Worm (Caenorhabditis elegans) whole organism, young adult: ENCODE results near the gene Y116A8C.470.
A peak's percentile ranks its signal among the peaks of the same experiment; 100 is the strongest.

Experiments used
- D2030.7 ChIP-seq: fragments of 200-800 bp; sonication (Bioruptor generic); IDR thresholded peaks from 2 replicates; pipeline ENCODE4 v1.3.6; 2022; ENCODE audit warnings: missing genetic modification reagents, missing genetic modification characterization, missing compliant biosample characterization
- F23B12.7 ChIP-seq: sonication (generic microtip); optimal IDR thresholded peaks from 2 replicates; lab custom pipeline; 2017; ENCODE audit warnings: missing genetic modification characterization, mild to moderate bottlenecking, missing compliant biosample characterization, antibody characterized with exemption, moderate library complexity; ENCODE audit not compliant: insufficient read depth
- F33H1.4 ChIP-seq: fragments of 200-800 bp; sonication (Bioruptor generic); IDR thresholded peaks from 2 replicates; pipeline ENCODE4 v1.3.6; 2022; ENCODE audit warnings: missing genetic modification reagents, missing genetic modification characterization, missing compliant biosample characterization
- F49E8.2 ChIP-seq: sonication (generic microtip); optimal IDR thresholded peaks from 3 replicates; lab custom pipeline; 2017; ENCODE audit warnings: missing genetic modification characterization, mild to moderate bottlenecking, missing compliant biosample characterization, antibody characterized with exemption, moderate library complexity; ENCODE audit not compliant: insufficient read depth
- K11D2.4 ChIP-seq: fragments of 200-800 bp; sonication (Bioruptor generic); IDR thresholded peaks from 2 replicates; pipeline ENCODE4 v1.3.6; 2022; ENCODE audit warnings: missing genetic modification reagents, missing genetic modification characterization, missing compliant biosample characterization
- K12H6.12 ChIP-seq: fragments of 200-800 bp; sonication (Bioruptor generic); optimal IDR thresholded peaks from 2 replicates; lab custom pipeline; 2018; ENCODE audit warnings: mild to moderate bottlenecking, missing genetic modification characterization, missing compliant biosample characterization
- Y53F4B.3 ChIP-seq: fragments of 200-800 bp; sonication (Bioruptor generic); IDR thresholded peaks from 2 replicates; pipeline ENCODE4 v1.3.6; 2022; ENCODE audit warnings: missing genetic modification reagents, missing genetic modification characterization, missing compliant biosample characterization
- ama-1 ChIP-seq, 3 experiments: fragments of 150-350 bp in 1 of 3; sonication (generic microtip) in 2 of 3; optimal IDR thresholded peaks; 2 replicates each; lab custom pipeline; 2014 to 2018; ENCODE audit warnings: missing biosample characterization in 2 of 3, missing genetic modification characterization in 2 of 3, missing genetic modification reagents in 2 of 3
- athp-1 ChIP-seq: sonication (generic microtip); optimal IDR thresholded peaks from 2 replicates; lab custom pipeline; 2017; ENCODE audit warnings: mild to moderate bottlenecking, missing genetic modification characterization, missing compliant biosample characterization
- attf-3 ChIP-seq: fragments of 200-800 bp; sonication (Bioruptor generic); conservative IDR thresholded peaks from 2 replicates; pipeline ENCODE4 v1.3.6; 2022; ENCODE audit warnings: missing genetic modification reagents, missing genetic modification characterization, missing compliant biosample characterization
- attf-5 ChIP-seq: fragments of 200-800 bp; sonication (Bioruptor generic); optimal IDR thresholded peaks from 2 replicates; lab custom pipeline; 2018; ENCODE audit warnings: mild to moderate bottlenecking, missing genetic modification characterization, missing compliant biosample characterization
- attf-6 ChIP-seq: fragments of 200-800 bp; sonication (Bioruptor generic); IDR thresholded peaks from 2 replicates; pipeline ENCODE4 v1.3.6; 2022; ENCODE audit warnings: missing genetic modification reagents, missing genetic modification characterization, missing compliant biosample characterization
- cebp-1 ChIP-seq, 2 experiments: fragments of 200-800 bp in 1 of 2; sonication (Bioruptor generic) in 1 of 2; sonication (generic microtip) in 1 of 2; IDR thresholded peaks in 1 of 2; optimal IDR thresholded peaks in 1 of 2; 2 replicates each; pipeline versions ENCODE4 v1.3.6 to Lab custom; 2017 to 2022; ENCODE audit warnings: missing compliant biosample characterization in 2 of 2, missing genetic modification characterization in 2 of 2, mild to moderate bottlenecking in 1 of 2, missing genetic modification reagents in 1 of 2, moderate library complexity in 1 of 2
- ceh-100 ChIP-seq: fragments of 200-800 bp; sonication (Bioruptor generic); IDR thresholded peaks from 2 replicates; pipeline ENCODE4 v1.3.6; 2022; ENCODE audit warnings: missing genetic modification reagents, missing genetic modification characterization, missing compliant biosample characterization
- ceh-27 ChIP-seq: fragments of 200-800 bp; sonication (Bioruptor generic); optimal IDR thresholded peaks from 2 replicates; lab custom pipeline; 2018; ENCODE audit warnings: mild to moderate bottlenecking, missing genetic modification characterization, moderate library complexity, missing compliant biosample characterization
- ceh-58 ChIP-seq: fragments of 200-800 bp; sonication (Bioruptor generic); IDR thresholded peaks from 2 replicates; pipeline ENCODE4 v1.3.6; 2022; ENCODE audit warnings: missing genetic modification characterization, missing compliant biosample characterization
- ceh-79 ChIP-seq: sonication (generic microtip); optimal IDR thresholded peaks from 2 replicates; lab custom pipeline; 2017; ENCODE audit warnings: mild to moderate bottlenecking, missing genetic modification characterization, missing compliant biosample characterization
- dox-1 ChIP-seq: fragments of 200-800 bp; sonication (Bioruptor generic); IDR thresholded peaks from 2 replicates; pipeline ENCODE4 v1.3.6; 2022; ENCODE audit warnings: missing genetic modification reagents, missing genetic modification characterization, missing compliant biosample characterization
- ekl-4 ChIP-seq: fragments of 200-800 bp; sonication (Bioruptor generic); IDR thresholded peaks from 2 replicates; pipeline ENCODE4 v1.3.6; 2022; ENCODE audit warnings: missing genetic modification reagents, missing genetic modification characterization, missing compliant biosample characterization
- let-607 ChIP-seq, 2 experiments: fragments of 200-800 bp in 1 of 2; sonication (Bioruptor generic) in 1 of 2; sonication (generic microtip) in 1 of 2; optimal IDR thresholded peaks; 2 replicates each; lab custom pipeline; 2016 to 2018; ENCODE audit warnings: mild to moderate bottlenecking in 2 of 2, missing compliant biosample characterization in 2 of 2, missing genetic modification characterization in 2 of 2, moderate library complexity in 2 of 2, missing genotype in 1 of 2
- lin-35 ChIP-seq, 3 experiments: fragments of 150-350 bp in 2 of 3; sonication (generic microtip) in 1 of 3; optimal IDR thresholded peaks; 2 replicates each; lab custom pipeline; 2014 to 2018; ENCODE audit warnings: missing biosample characterization in 3 of 3, missing genetic modification characterization in 3 of 3, missing genetic modification reagents in 3 of 3
- lin-40 ChIP-seq: sonication (generic microtip); optimal IDR thresholded peaks from 2 replicates; lab custom pipeline; 2016; ENCODE audit warnings: missing genetic modification characterization, mild to moderate bottlenecking, missing compliant biosample characterization, missing genotype, missing genetic modification reagents
- lin-54 ChIP-seq: fragments of 200-800 bp; sonication (Bioruptor generic); optimal IDR thresholded peaks from 2 replicates; lab custom pipeline; 2018; ENCODE audit warnings: mild to moderate bottlenecking, missing genetic modification characterization, missing compliant biosample characterization
- lsl-1 ChIP-seq: fragments of 200-800 bp; sonication (Bioruptor generic); optimal IDR thresholded peaks from 2 replicates; lab custom pipeline; 2018; ENCODE audit warnings: mild to moderate bottlenecking, missing genetic modification characterization, moderate library complexity, missing compliant biosample characterization
- madf-10 ChIP-seq: sonication (generic microtip); optimal IDR thresholded peaks from 2 replicates; lab custom pipeline; 2016; ENCODE audit warnings: mild to moderate bottlenecking, missing genetic modification characterization, missing compliant biosample characterization
- madf-3 ChIP-seq: fragments of 200-800 bp; sonication (Bioruptor generic); IDR thresholded peaks from 2 replicates; pipeline ENCODE4 v1.3.6; 2022; ENCODE audit warnings: missing genetic modification reagents, missing genetic modification characterization, missing compliant biosample characterization
- madf-6 ChIP-seq: fragments of 200-800 bp; sonication (Bioruptor generic); IDR thresholded peaks from 2 replicates; pipeline ENCODE4 v1.3.6; 2022; ENCODE audit warnings: missing genetic modification reagents, missing genetic modification characterization, missing compliant biosample characterization
- mcd-1 ChIP-seq: fragments of 200-800 bp; sonication (Bioruptor generic); IDR thresholded peaks from 2 replicates; pipeline ENCODE4 v1.3.6; 2022; ENCODE audit warnings: missing genetic modification reagents, missing genetic modification characterization, missing compliant biosample characterization
- mel-28 ChIP-seq: sonication (generic microtip); optimal IDR thresholded peaks from 2 replicates; lab custom pipeline; 2016; ENCODE audit warnings: borderline replicate concordance, mild to moderate bottlenecking, missing genetic modification characterization, missing compliant biosample characterization
- nfyb-1 ChIP-seq: fragments of 200-800 bp; sonication (Bioruptor generic); IDR thresholded peaks from 2 replicates; pipeline ENCODE4 v1.3.6; 2022; ENCODE audit warnings: missing genetic modification reagents, missing genetic modification characterization, missing compliant biosample characterization
- nhr-27 ChIP-seq: fragments of 200-800 bp; sonication (Bioruptor generic); optimal IDR thresholded peaks from 2 replicates; lab custom pipeline; 2018; ENCODE audit warnings: mild to moderate bottlenecking, missing genetic modification characterization, moderate library complexity, missing compliant biosample characterization
- pbrm-1 ChIP-seq: fragments of 200-800 bp; sonication (Bioruptor generic); IDR thresholded peaks from 2 replicates; pipeline ENCODE4 v1.3.6; 2022; ENCODE audit warnings: missing genetic modification reagents, missing genetic modification characterization, missing compliant biosample characterization
- rcor-1 ChIP-seq: fragments of 200-800 bp; sonication (Bioruptor generic); IDR thresholded peaks from 2 replicates; pipeline ENCODE4 v1.3.6; 2022; ENCODE audit warnings: missing genetic modification reagents, missing genetic modification characterization, missing compliant biosample characterization
- rec-8 ChIP-seq, 2 experiments: sonication (generic microtip); optimal IDR thresholded peaks; 2 replicates each; lab custom pipeline; 2016; ENCODE audit warnings: mild to moderate bottlenecking in 2 of 2, missing genetic modification characterization in 2 of 2, missing genetic modification reagents in 2 of 2, missing genotype in 2 of 2, missing biosample characterization in 1 of 2, missing compliant biosample characterization in 1 of 2, moderate library complexity in 1 of 2
- rpc-1 ChIP-seq, 2 experiments: fragments of 150-350 bp in 1 of 2; sonication (generic microtip) in 1 of 2; optimal IDR thresholded peaks; 2 replicates each; lab custom pipeline; 2014 to 2018; ENCODE audit warnings: missing biosample characterization in 1 of 2, missing genetic modification characterization in 1 of 2, missing genetic modification reagents in 1 of 2, missing genotype in 1 of 2
- snpc-1.1 ChIP-seq: sonication (generic microtip); optimal IDR thresholded peaks from 2 replicates; lab custom pipeline; 2017; ENCODE audit warnings: missing genetic modification characterization, mild to moderate bottlenecking, missing compliant biosample characterization, antibody characterized with exemption, moderate library complexity, missing genotype, missing genetic modification reagents; ENCODE audit not compliant: insufficient read depth
- snpc-1.3 ChIP-seq: sonication (generic microtip); optimal IDR thresholded peaks from 2 replicates; lab custom pipeline; 2017; ENCODE audit warnings: missing genetic modification characterization, mild to moderate bottlenecking, missing compliant biosample characterization, antibody characterized with exemption, moderate library complexity, missing genotype, missing genetic modification reagents; ENCODE audit not compliant: insufficient read depth
- snpc-4 ChIP-seq, 5 experiments: fragments of 150-350 bp in 1 of 5; sonication (generic microtip) in 4 of 5; optimal IDR thresholded peaks; 2 replicates each; lab custom pipeline; 2014 to 2018; ENCODE audit warnings: missing genetic modification characterization in 5 of 5, missing biosample characterization in 3 of 5, antibody characterized with exemption in 2 of 5, mild to moderate bottlenecking in 2 of 5, missing compliant biosample characterization in 2 of 5, missing genotype in 2 of 5, moderate library complexity in 2 of 5, missing genetic modification reagents in 1 of 5
- sptf-2 ChIP-seq: fragments of 200-800 bp; sonication (Bioruptor generic); optimal IDR thresholded peaks from 2 replicates; lab custom pipeline; 2018; ENCODE audit warnings: mild to moderate bottlenecking, missing genetic modification characterization, missing compliant biosample characterization
- tbp1 ChIP-seq: fragments of 200-800 bp; sonication (Bioruptor generic); optimal IDR thresholded peaks from 2 replicates; lab custom pipeline; 2018; ENCODE audit warnings: mild to moderate bottlenecking, missing genetic modification characterization, missing compliant biosample characterization
- unc-130 ChIP-seq: sonication (generic microtip); optimal IDR thresholded peaks from 2 replicates; lab custom pipeline; 2016; ENCODE audit warnings: missing genetic modification reagents, missing genetic modification characterization, missing compliant biosample characterization
- ztf-22 ChIP-seq: fragments of 200-800 bp; sonication (Bioruptor generic); optimal IDR thresholded peaks from 2 replicates; lab custom pipeline; 2018; ENCODE audit warnings: mild to moderate bottlenecking, missing genetic modification characterization, moderate library complexity, missing compliant biosample characterization
- ztf-28 ChIP-seq: fragments of 200-800 bp; sonication (Bioruptor generic); IDR thresholded peaks from 2 replicates; pipeline ENCODE4 v1.3.6; 2022; ENCODE audit warnings: missing genetic modification reagents, missing genetic modification characterization, missing compliant biosample characterization

The Y116A8C.470 gene

DNA sequence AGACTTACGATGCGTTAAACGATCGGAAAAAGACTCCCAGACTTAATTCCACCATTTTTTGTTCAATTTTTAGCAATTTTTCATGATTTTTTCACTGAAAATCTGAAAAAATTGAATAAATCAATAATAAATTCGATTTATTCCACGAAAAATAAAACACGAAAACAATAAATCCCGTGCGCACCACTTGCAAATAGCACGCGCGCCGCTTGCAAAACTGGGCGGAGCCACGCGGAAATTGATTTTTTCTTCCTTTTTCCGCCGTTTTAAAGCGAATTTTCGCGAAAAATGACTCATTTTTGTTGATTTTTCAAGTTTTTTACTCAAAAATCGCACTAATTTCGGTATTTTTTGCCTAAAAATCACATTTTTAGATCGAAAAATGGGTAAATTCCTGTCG is 27.6 kb upstream of the Y116A8C.470 start, which contains the start of the genes Y116A8C.9 and arf-6:
TSS of gene Y116A8C.9 (minus strand) at position 55 of the 400 bp plus-strand sequence.
TSS of gene arf-6 (plus strand) at position 375 of the 400 bp plus-strand sequence.
- peak in 1 of 3 experiments; percentile 37 for TF ChIP-seq lin-35 (GFP tag; optimal IDR thresholded peaks at IDR 0.05; lab: Kevin White, UChicago)
- peak; percentile 87 for TF ChIP-seq ceh-100 (GFP tag; lab: Robert Waterston, UW)
- TF ChIP-seq rpc-1 (optimal IDR thresholded peaks at IDR 0.05; lab: Kevin White, UChicago) = peak; percentile 42
- no peak for TF ChIP-seq rpc-1 (tag; optimal IDR thresholded peaks at IDR 0.05; lab: Kevin White, UChicago)
- no peak for TF ChIP-seq ama-1 (optimal IDR thresholded peaks at IDR 0.05; lab: Kevin White, UChicago)
- TF ChIP-seq ama-1 (GFP tag; optimal IDR thresholded peaks at IDR 0.05; lab: Kevin White, UChicago) = peak in 1 of 2 experiments; percentile 36
- TF ChIP-seq tbp1 = peak; percentile 55
- TF ChIP-seq Y53F4B.3 = no peak
- 0 out of 2 replicates have a peak, but pooled peaks have one; percentile 33 for TF ChIP-seq ekl-4 (GFP tag; lab: Robert Waterston, UW)
- TF ChIP-seq attf-6 = peak; percentile 86
- peak; percentile 62 for TF ChIP-seq pbrm-1
- peak; percentile 2 for TF ChIP-seq madf-10 (tag; lab: Kevin White, UChicago)
- TF ChIP-seq snpc-4 (GFP tag; optimal IDR thresholded peaks at IDR 0.05; lab: Kevin White, UChicago) = peak; percentile 77
- peak; percentile 7 to 89 (median 88) for TF ChIP-seq snpc-4 (tag; optimal IDR thresholded peaks at IDR 0.05; lab: Kevin White, UChicago)
- peak; percentile 8; the same call in 1 of the 2 replicates for TF ChIP-seq ztf-28 (GFP tag; lab: Robert Waterston, UW)
- TF ChIP-seq nhr-27 (tag; lab: Kevin White, UChicago) = no peak
- peak; percentile 56; the same call in 1 of the 2 replicates for TF ChIP-seq madf-6 (GFP tag; lab: Robert Waterston, UW)
- TF ChIP-seq F23B12.7 = peak; percentile 49
- 0 out of 2 replicates have a peak, but pooled peaks have one; percentile 55 for TF ChIP-seq madf-3 (GFP tag; lab: Robert Waterston, UW)
- no peak for TF ChIP-seq D2030.7 (GFP tag; lab: Robert Waterston, UW)
- TF ChIP-seq attf-3 (GFP tag; lab: Robert Waterston, UW) = no peak
- TF ChIP-seq cebp-1 (GFP tag; IDR thresholded peaks at IDR 0.05; lab: Robert Waterston, UW) = no peak
- peak; percentile 56 for TF ChIP-seq cebp-1 (tag; optimal IDR thresholded peaks at IDR 0.05; lab: Kevin White, UChicago)
- TF ChIP-seq ceh-58 = no peak
- TF ChIP-seq snpc-1.1 (tag; lab: Kevin White, UChicago) = peak; percentile 70
- peak in 1 of 2 experiments; percentile 11 for TF ChIP-seq let-607 (tag; optimal IDR thresholded peaks at IDR 0.05; lab: Kevin White, UChicago)
- no peak for TF ChIP-seq ztf-22
- peak; percentile 71 for TF ChIP-seq dox-1
- no peak for TF ChIP-seq mel-28
- peak; percentile 76 for TF ChIP-seq F49E8.2 (tag; lab: Kevin White, UChicago)
- TF ChIP-seq attf-5 (GFP tag; lab: Kevin White, UChicago) = peak; percentile 64
- peak; percentile 58 for TF ChIP-seq lin-40
- TF ChIP-seq sptf-2 (GFP tag; lab: Kevin White, UChicago) = no peak
- peak; percentile 89 for TF ChIP-seq snpc-1.3 (tag; lab: Kevin White, UChicago)
- peak; percentile 56 for TF ChIP-seq lin-54 (GFP tag; lab: Kevin White, UChicago)
- peak; percentile 70 for TF ChIP-seq athp-1 (tag; lab: Kevin White, UChicago)
- peak; percentile 40 for TF ChIP-seq unc-130 (GFP tag; lab: Kevin White, UChicago)
- TF ChIP-seq K12H6.12 (tag; lab: Kevin White, UChicago) = peak; percentile 39
- 0 out of 2 replicates have a peak, but pooled peaks have one; percentile 19 for TF ChIP-seq nfyb-1 (GFP tag; lab: Robert Waterston, UW)
- peak; percentile 5 for TF ChIP-seq lsl-1
- TF ChIP-seq mcd-1 (GFP tag; lab: Robert Waterston, UW) = peak; percentile 53; the same call in 1 of the 2 replicates
- no peak for TF ChIP-seq F33H1.4
- peak; percentile 56 for TF ChIP-seq ceh-27 (GFP tag; lab: Kevin White, UChicago)
- TF ChIP-seq ceh-79 (tag; lab: Kevin White, UChicago) = no peak
- no peak for TF ChIP-seq K11D2.4 (GFP tag; lab: Robert Waterston, UW)
- 0 out of 2 replicates have a peak, but pooled peaks have one; percentile 20 for TF ChIP-seq rcor-1 (GFP tag; lab: Robert Waterston, UW)
- TF ChIP-seq rec-8 (tag; optimal IDR thresholded peaks at IDR 0.05; lab: Kevin White, UChicago) = peak in 1 of 2 experiments; percentile 1
